Worm (Caenorhabditis elegans) whole organism, L2 larva: ENCODE data around the gene F44G4.3.

ENCODE experiments used
- C34F6.9 ChIP-seq: fragments of 150-350 bp; optimal IDR thresholded peaks from 2 replicates; lab custom pipeline; 2014; ENCODE audit warnings: missing biosample characterization, missing genetic modification characterization
- R02D3.7 ChIP-seq: fragments of 150-350 bp; optimal IDR thresholded peaks from 2 replicates; lab custom pipeline; 2014; ENCODE audit warnings: missing biosample characterization, missing genetic modification characterization
- Y55F3AM.14 ChIP-seq: fragments of 200-800 bp; sonication (Bioruptor generic); optimal IDR thresholded peaks from 2 replicates; lab custom pipeline; 2018; ENCODE audit warnings: mild to moderate bottlenecking, missing genetic modification characterization, missing compliant biosample characterization
- alr-1 ChIP-seq: fragments of 150-350 bp; optimal IDR thresholded peaks from 2 replicates; lab custom pipeline; 2014; ENCODE audit warnings: missing biosample characterization, missing genetic modification characterization
- aly-2 ChIP-seq: fragments of 150-350 bp; optimal IDR thresholded peaks from 2 replicates; lab custom pipeline; 2014; ENCODE audit warnings: missing biosample characterization, missing genetic modification characterization
- ama-1 ChIP-seq: fragments of 150-350 bp; optimal IDR thresholded peaks from 2 replicates; lab custom pipeline; 2018; ENCODE audit warnings: inconsistent platforms
- blmp-1 ChIP-seq: sonication (generic microtip); optimal IDR thresholded peaks from 2 replicates; lab custom pipeline; 2017; ENCODE audit warnings: missing genetic modification characterization, mild to moderate bottlenecking, missing compliant biosample characterization, antibody characterized with exemption, moderate library complexity; ENCODE audit not compliant: insufficient read depth
- ceh-16 ChIP-seq: fragments of 150-350 bp; optimal IDR thresholded peaks from 2 replicates; lab custom pipeline; 2014; ENCODE audit warnings: missing biosample characterization, missing genetic modification characterization
- ceh-82 ChIP-seq: fragments of 150-350 bp; optimal IDR thresholded peaks from 2 replicates; lab custom pipeline; 2014; ENCODE audit warnings: missing biosample characterization, missing genetic modification characterization
- crh-2 ChIP-seq: sonication (generic microtip); optimal IDR thresholded peaks from 2 replicates; lab custom pipeline; 2017; ENCODE audit warnings: missing biosample characterization, missing genetic modification characterization
- dmd-4 ChIP-seq: sonication (generic microtip); optimal IDR thresholded peaks from 2 replicates; lab custom pipeline; 2017; ENCODE audit warnings: missing biosample characterization, missing genetic modification characterization
- egl-27 ChIP-seq: sonication (generic microtip); optimal IDR thresholded peaks from 3 replicates; lab custom pipeline; 2017; ENCODE audit warnings: missing biosample characterization, missing genetic modification reagents, missing genetic modification characterization
- fos-1 ChIP-seq: fragments of 150-350 bp; optimal IDR thresholded peaks from 2 replicates; lab custom pipeline; 2014; ENCODE audit warnings: missing biosample characterization, missing genetic modification characterization
- lin-11 ChIP-seq: fragments of 150-350 bp; sonication (generic microtip); optimal IDR thresholded peaks from 2 replicates; lab custom pipeline; 2014; ENCODE audit warnings: missing biosample characterization, missing genetic modification characterization, inconsistent platforms, mixed read lengths
- lin-13 ChIP-seq: fragments of 150-350 bp; optimal IDR thresholded peaks from 2 replicates; lab custom pipeline; 2014; ENCODE audit warnings: missing biosample characterization, missing genetic modification reagents, missing genetic modification characterization
- lin-39 ChIP-seq: fragments of 150-350 bp; optimal IDR thresholded peaks from 2 replicates; lab custom pipeline; 2014; ENCODE audit warnings: missing biosample characterization, missing genetic modification reagents, missing genetic modification characterization
- mab-5 ChIP-seq: fragments of 150-350 bp; optimal IDR thresholded peaks from 2 replicates; lab custom pipeline; 2014; ENCODE audit warnings: missing biosample characterization, missing genetic modification characterization
- nhr-10 ChIP-seq: sonication (generic microtip); optimal IDR thresholded peaks from 2 replicates; lab custom pipeline; 2017; ENCODE audit warnings: missing biosample characterization, missing genetic modification characterization
- nhr-12 ChIP-seq: fragments of 150-350 bp; optimal IDR thresholded peaks from 2 replicates; lab custom pipeline; 2014; ENCODE audit warnings: missing biosample characterization, missing genetic modification characterization
- nhr-129 ChIP-seq: fragments of 150-350 bp; optimal IDR thresholded peaks from 2 replicates; lab custom pipeline; 2014; ENCODE audit warnings: missing biosample characterization, missing genetic modification characterization
- nhr-21 ChIP-seq: fragments of 150-350 bp; optimal IDR thresholded peaks from 2 replicates; lab custom pipeline; 2014; ENCODE audit warnings: missing biosample characterization, missing genetic modification characterization
- nhr-23 ChIP-seq: fragments of 150-350 bp; optimal IDR thresholded peaks from 2 replicates; lab custom pipeline; 2014; ENCODE audit warnings: missing biosample characterization, missing genetic modification reagents, missing genetic modification characterization
- nhr-25 ChIP-seq: fragments of 150-350 bp; sonication (generic microtip); optimal IDR thresholded peaks from 3 replicates; lab custom pipeline; 2014; ENCODE audit warnings: missing biosample characterization, missing genetic modification characterization
- nhr-77 ChIP-seq: fragments of 150-350 bp; optimal IDR thresholded peaks from 2 replicates; lab custom pipeline; 2014; ENCODE audit warnings: missing biosample characterization, missing genetic modification characterization
- peb-1 ChIP-seq: fragments of 150-350 bp; optimal IDR thresholded peaks from 2 replicates; lab custom pipeline; 2014; ENCODE audit warnings: missing biosample characterization, missing genetic modification characterization
- skn-1 ChIP-seq: sonication (generic microtip); optimal IDR thresholded peaks from 2 replicates; lab custom pipeline; 2017; ENCODE audit warnings: missing biosample characterization, missing genetic modification characterization
- sma-3 ChIP-seq: sonication (generic microtip); optimal IDR thresholded peaks from 2 replicates; lab custom pipeline; 2016; ENCODE audit warnings: missing genetic modification reagents, missing genetic modification characterization, missing compliant biosample characterization
- sma-9 ChIP-seq, 2 experiments: fragments of 150-350 bp in 1 of 2; sonication (generic microtip) in 1 of 2; optimal IDR thresholded peaks; 2 replicates each; lab custom pipeline; 2014 to 2016; ENCODE audit warnings: missing genetic modification characterization in 2 of 2, mild to moderate bottlenecking in 1 of 2, missing biosample characterization in 1 of 2, missing compliant biosample characterization in 1 of 2, missing genetic modification reagents in 1 of 2, moderate library complexity in 1 of 2
- snpc-4 ChIP-seq: fragments of 150-350 bp; optimal IDR thresholded peaks from 2 replicates; lab custom pipeline; 2014; ENCODE audit warnings: missing biosample characterization, missing genetic modification characterization
- unc-39 ChIP-seq: fragments of 150-350 bp; optimal IDR thresholded peaks from 2 replicates; lab custom pipeline; 2014; ENCODE audit warnings: missing biosample characterization, missing genetic modification characterization
- unc-55 ChIP-seq: fragments of 150-350 bp; sonication (generic microtip); optimal IDR thresholded peaks from 3 replicates; lab custom pipeline; 2014; ENCODE audit warnings: missing biosample characterization, missing genetic modification reagents, missing genetic modification characterization
- ztf-1 ChIP-seq: fragments of 200-800 bp; sonication (Bioruptor generic); conservative IDR thresholded peaks from 2 replicates; pipeline ENCODE4 v1.3.6; 2022; ENCODE audit warnings: missing genetic modification characterization, missing compliant biosample characterization
- ztf-4 ChIP-seq: fragments of 150-350 bp; optimal IDR thresholded peaks from 2 replicates; lab custom pipeline; 2014; ENCODE audit warnings: missing biosample characterization, missing genetic modification characterization

The F44G4.3 gene

ce11 chrII:9031891-9032290, 34.4 kb upstream of the F44G4.3 start:
- TF ChIP-seq lin-11 (tag; lab: Kevin White, UChicago) (no peak), dmd-4 (tag; lab: Kevin White, UChicago) (no peak), egl-27 (tag; lab: Kevin White, UChicago) (no peak), blmp-1 (no peak), snpc-4 (no peak), sma-9 (GFP tag; optimal IDR thresholded peaks at IDR 0.05; lab: Kevin White, UChicago) (peak; percentile 36), sma-9 (tag; optimal IDR thresholded peaks at IDR 0.05; lab: Kevin White, UChicago) (no peak), crh-2 (no peak), mab-5 (no peak), nhr-129 (peak; percentile 30), nhr-21 (tag; lab: Kevin White, UChicago) (peak; percentile 47), ceh-16 (tag; lab: Kevin White, UChicago) (no peak), fos-1 (tag; lab: Kevin White, UChicago) (peak; percentile 10), ztf-1 (no peak), nhr-77 (no peak), lin-13 (no peak), skn-1 (no peak), Y55F3AM.14 (GFP tag; lab: Kevin White, UChicago) (no peak), sma-3 (GFP tag; lab: Kevin White, UChicago) (peak; percentile 77), nhr-12 (tag; lab: Kevin White, UChicago) (no peak)

- TF ChIP-seq nhr-10 (tag; lab: Kevin White, UChicago) = no peak
- TF ChIP-seq unc-39 (tag; lab: Kevin White, UChicago) = no peak
- TF ChIP-seq ama-1 (lab: Kevin White, UChicago) = no peak
Measured at ce11 chrII:9029218-9029672, 31.8 kb upstream of the F44G4.3 start, which contains the start of gene F37B12.1. Gene F37B12.1, minus strand, starts transcription at chrII:9029268.

DNA sequence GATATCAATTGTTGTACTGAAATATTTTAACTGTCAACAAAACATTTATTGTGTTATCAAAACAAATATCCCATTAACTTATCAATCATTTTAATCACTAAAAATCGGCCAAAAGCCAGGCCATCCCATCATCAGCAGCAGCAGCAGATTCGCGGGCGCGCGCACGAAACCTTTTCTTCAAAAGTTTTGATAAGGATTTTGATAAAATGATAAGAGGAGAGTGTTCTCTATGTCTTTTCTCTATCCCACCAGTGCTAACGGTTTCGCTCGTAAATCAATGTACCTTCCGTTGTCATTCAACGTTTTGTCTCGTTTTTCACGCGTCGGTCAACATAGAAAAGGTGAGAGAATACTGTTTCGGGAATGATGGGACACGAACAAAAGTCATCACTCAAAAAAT, 30.6 kb upstream of the F44G4.3 start:
- TF ChIP-seq blmp-1 (no peak), sma-3 (GFP tag; lab: Kevin White, UChicago) (peak; percentile 43), nhr-10 (tag; lab: Kevin White, UChicago) (no peak), unc-55 (GFP tag; lab: Kevin White, UChicago) (no peak), alr-1 (tag; lab: Kevin White, UChicago) (no peak), nhr-12 (tag; lab: Kevin White, UChicago) (no peak), mab-5 (no peak), nhr-23 (no peak), peb-1 (tag; lab: Kevin White, UChicago) (no peak), sma-9 (GFP tag; optimal IDR thresholded peaks at IDR 0.05; lab: Kevin White, UChicago) (peak; percentile 59), sma-9 (tag; optimal IDR thresholded peaks at IDR 0.05; lab: Kevin White, UChicago) (no peak), nhr-21 (tag; lab: Kevin White, UChicago) (peak; percentile 32), lin-39 (no peak), aly-2 (tag; lab: Kevin White, UChicago) (no peak), ama-1 (lab: Kevin White, UChicago) (no peak), nhr-25 (tag; lab: Kevin White, UChicago) (peak; percentile 26), nhr-77 (no peak), fos-1 (tag; lab: Kevin White, UChicago) (peak; percentile 17), dmd-4 (tag; lab: Kevin White, UChicago) (no peak)

DNA sequence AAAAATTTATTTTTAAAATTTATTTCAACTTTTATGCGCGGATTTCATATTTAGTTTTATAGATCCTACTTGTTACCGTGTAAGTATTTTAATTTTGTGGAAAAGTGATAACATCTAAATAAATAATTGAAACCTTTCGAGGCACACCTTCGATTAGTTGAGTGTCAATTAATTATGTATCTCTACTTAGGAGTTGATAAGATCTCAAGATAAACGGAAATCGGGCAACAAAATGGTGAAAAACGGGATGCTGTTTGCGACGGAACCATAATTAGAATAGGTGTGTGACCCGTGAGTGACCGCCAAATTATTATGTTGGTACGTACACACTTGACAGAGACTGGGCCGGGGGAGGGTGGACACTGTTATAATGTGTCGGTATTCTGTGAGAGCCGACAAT, 28.9 kb upstream of the F44G4.3 start:
- TF ChIP-seq aly-2 (tag; lab: Kevin White, UChicago) = no peak
- peak; percentile 28 for TF ChIP-seq nhr-21 (tag; lab: Kevin White, UChicago)
- peak; percentile 72 for TF ChIP-seq ceh-16 (tag; lab: Kevin White, UChicago)
- TF ChIP-seq, all 48 proteins: peak for 2

- no peak for TF ChIP-seq aly-2 (tag; lab: Kevin White, UChicago)
- TF ChIP-seq egl-27 (tag; lab: Kevin White, UChicago) = no peak
- no peak for TF ChIP-seq Y55F3AM.14 (GFP tag; lab: Kevin White, UChicago)
- TF ChIP-seq ceh-82 = no peak
- no peak for TF ChIP-seq ztf-4 (tag; lab: Kevin White, UChicago)
- TF ChIP-seq R02D3.7 (tag; lab: Kevin White, UChicago) = no peak
- TF ChIP-seq blmp-1 = no peak
- no peak for TF ChIP-seq nhr-129
- TF ChIP-seq ama-1 (lab: Kevin White, UChicago) = no peak
- TF ChIP-seq C34F6.9 (tag; lab: Kevin White, UChicago) = no peak
Measured at ce11 chrII:9024312-9024711, 26.9 kb upstream of the F44G4.3 start.
